Worm (Caenorhabditis elegans): ENCODE measurements around the gene M03E7.2.

Gene M03E7.2

ce11 chrV:5628014-5628413 lies 10.6 kb downstream of the M03E7.2 start:
- TF ChIP-seq ztf-11 (tag; optimal IDR thresholded peaks at IDR 0.05) = no peak
- TF ChIP-seq gmeb-1 (tag; optimal IDR thresholded peaks at IDR 0.05) = no peak
- TF ChIP-seq mab-5 (tag; optimal IDR thresholded peaks at IDR 0.05) = peak; percentile 4
- no peak for TF ChIP-seq unc-62 (GFP tag; optimal IDR thresholded peaks at IDR 0.05)
- no peak for TF ChIP-seq aly-2 (tag; optimal IDR thresholded peaks at IDR 0.05)

- TF ChIP-seq F13H6.1 (tag; optimal IDR thresholded peaks at IDR 0.05) (no peak), unc-55 (GFP tag; optimal IDR thresholded peaks at IDR 0.05) (peak; percentile 9)
Observed at ce11 chrV:5630792-5631191, 13.4 kb downstream of the M03E7.2 start, which contains the start of gene acy-4. acy-4 (minus strand) TSS chrV:5630892.

ce11 chrV:5634445-5634844 lies 17.0 kb downstream of the M03E7.2 start:
- TF ChIP-seq mab-5 (tag; optimal IDR thresholded peaks at IDR 0.05) (no peak), skn-1 (tag; optimal IDR thresholded peaks at IDR 0.05) (no peak), R02D3.7 (tag; optimal IDR thresholded peaks at IDR 0.05) (no peak), nhr-77 (tag; optimal IDR thresholded peaks at IDR 0.05) (no peak), sma-3 (GFP tag; optimal IDR thresholded peaks at IDR 0.05) (no peak), unc-55 (GFP tag; optimal IDR thresholded peaks at IDR 0.05) (no peak), ztf-4 (tag; optimal IDR thresholded peaks at IDR 0.05) (no peak), egl-27 (tag; optimal IDR thresholded peaks at IDR 0.05) (no peak), fos-1 (tag; optimal IDR thresholded peaks at IDR 0.05) (peak; percentile 27)

ce11 chrV:5644171-5644570 lies 26.8 kb downstream of the M03E7.2 start, which contains the start of gene srx-117:
srx-117 (plus strand) TSS chrV:5644471.
- TF ChIP-seq sem-4 (tag; optimal IDR thresholded peaks at IDR 0.05) = no peak
- TF ChIP-seq nhr-23 (tag; optimal IDR thresholded peaks at IDR 0.05) = no peak
- no peak for TF ChIP-seq lin-13 (GFP tag; optimal IDR thresholded peaks at IDR 0.05)
- no peak for TF ChIP-seq nhr-77 (tag; optimal IDR thresholded peaks at IDR 0.05)
- no peak for TF ChIP-seq ceh-82 (tag; optimal IDR thresholded peaks at IDR 0.05)
- no peak for TF ChIP-seq egl-27 (tag; optimal IDR thresholded peaks at IDR 0.05)
- no peak for TF ChIP-seq nhr-237 (tag; optimal IDR thresholded peaks at IDR 0.05)
- TF ChIP-seq ztf-11 (tag; optimal IDR thresholded peaks at IDR 0.05) = no peak
- TF ChIP-seq C34F6.9 (tag; optimal IDR thresholded peaks at IDR 0.05) = no peak
- no peak for TF ChIP-seq peb-1 (tag; optimal IDR thresholded peaks at IDR 0.05)

- TF ChIP-seq dmd-4 (tag; optimal IDR thresholded peaks at IDR 0.05) = no peak
- peak; percentile 12 for TF ChIP-seq crh-2 (tag; optimal IDR thresholded peaks at IDR 0.05)
- no peak for TF ChIP-seq nhr-6 (tag; optimal IDR thresholded peaks at IDR 0.05)
- peak; percentile 81 for TF ChIP-seq fos-1 (tag; optimal IDR thresholded peaks at IDR 0.05)
Observed at ce11 chrV:5647359-5647758, 30.0 kb downstream of the M03E7.2 start, which contains the start of gene C14C11.4. C14C11.4 (plus strand) TSS chrV:5647610.

ce11 chrV:5651905-5652304 lies 34.5 kb downstream of the M03E7.2 start:
- no peak for TF ChIP-seq mbf-1 (tag; optimal IDR thresholded peaks at IDR 0.05)
- no peak for TF ChIP-seq aly-2 (tag; optimal IDR thresholded peaks at IDR 0.05)
- no peak for TF ChIP-seq lsy-2 (tag; optimal IDR thresholded peaks at IDR 0.05)
- no peak for TF ChIP-seq skn-1 (tag; optimal IDR thresholded peaks at IDR 0.05)
- TF ChIP-seq nhr-21 (tag; optimal IDR thresholded peaks at IDR 0.05) = no peak
- no peak for TF ChIP-seq blmp-1 (tag; optimal IDR thresholded peaks at IDR 0.05; ENCODE audit: insufficient read depth)
- TF ChIP-seq lin-11 (tag; optimal IDR thresholded peaks at IDR 0.05) = no peak
- TF ChIP-seq ztf-4 (tag; optimal IDR thresholded peaks at IDR 0.05) = no peak
- no peak for TF ChIP-seq ZK546.5 (tag; optimal IDR thresholded peaks at IDR 0.05)
- TF ChIP-seq nhr-23 (tag; optimal IDR thresholded peaks at IDR 0.05) = no peak
- TF ChIP-seq peb-1 (tag; optimal IDR thresholded peaks at IDR 0.05) = no peak
- no peak for TF ChIP-seq ztf-11 (tag; optimal IDR thresholded peaks at IDR 0.05)
- TF ChIP-seq nhr-77 (tag; optimal IDR thresholded peaks at IDR 0.05) = no peak

ce11 chrV:5653990-5654499 lies 36.6 kb downstream of the M03E7.2 start, which contains the start of gene hex-2:
hex-2 (plus strand) TSS chrV:5654449.
- TF ChIP-seq gmeb-1 (tag; optimal IDR thresholded peaks at IDR 0.05) (no peak), fos-1 (tag; optimal IDR thresholded peaks at IDR 0.05) (peak; percentile 64), sma-9 (GFP tag; optimal IDR thresholded peaks at IDR 0.05) (peak; percentile 36), sma-9 (tag; optimal IDR thresholded peaks at IDR 0.05) (no peak)

All from whole organism, L2 larva.